Worm (Caenorhabditis elegans): ENCODE data around the gene T28H10.1.

The T28H10.1 gene

ce11 chrV:12526758-12527157, 23.2 kb downstream of the T28H10.1 start, which contains the start of gene F45D3.1:
Gene F45D3.1, plus strand, starts transcription at chrV:12527058.
- TF ChIP-seq ztf-29 (GFP tag; IDR thresholded peaks at IDR 0.05), result no peak
- no peak for TF ChIP-seq cog-1 (tag; optimal IDR thresholded peaks at IDR 0.05)
- TF ChIP-seq klf-2 (GFP tag; conservative IDR thresholded peaks at IDR 0.05), result no peak
- TF ChIP-seq flt-1 (GFP tag; IDR thresholded peaks at IDR 0.05), result no peak
- no peak for TF ChIP-seq med-1 (GFP tag; optimal IDR thresholded peaks at IDR 0.05; ENCODE audit: insufficient read depth)
- TF ChIP-seq ztf-23 (GFP tag; IDR thresholded peaks at IDR 0.05), result no peak
- no peak for TF ChIP-seq tab-1 (GFP tag; IDR thresholded peaks at IDR 0.05)
- no peak for TF ChIP-seq T22C8.4 (GFP tag; IDR thresholded peaks at IDR 0.05)
- TF ChIP-seq ref-1 (GFP tag; conservative IDR thresholded peaks at IDR 0.05), result no peak

DNA sequence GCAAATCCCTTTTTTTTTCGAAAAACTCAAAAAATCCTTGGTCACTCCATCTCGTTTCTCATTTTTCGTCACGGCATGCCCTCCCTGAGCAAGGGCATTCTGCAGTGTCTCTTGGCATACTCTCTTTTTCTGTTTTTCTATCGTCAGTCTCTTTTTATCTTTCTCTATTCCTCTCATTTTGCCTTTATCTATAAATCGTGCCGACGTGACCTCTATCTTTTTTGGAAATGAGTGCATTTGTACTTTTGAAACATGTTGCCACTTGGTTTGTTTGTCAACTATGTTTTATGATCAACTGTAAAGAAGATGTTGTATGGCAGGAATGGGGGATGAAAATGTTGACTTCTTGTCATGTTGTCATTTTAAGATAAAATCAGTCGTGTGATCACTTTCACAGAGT, 25.3 kb downstream of the T28H10.1 start:
- no peak for TF ChIP-seq flt-1 (GFP tag; IDR thresholded peaks at IDR 0.05)
- TF ChIP-seq cog-1 (tag; optimal IDR thresholded peaks at IDR 0.05), result no peak
- TF ChIP-seq tab-1 (GFP tag; IDR thresholded peaks at IDR 0.05), result no peak
- no peak for TF ChIP-seq T22C8.4 (GFP tag; IDR thresholded peaks at IDR 0.05)
- TF ChIP-seq klf-2 (GFP tag; conservative IDR thresholded peaks at IDR 0.05), result no peak
- no peak for TF ChIP-seq ztf-23 (GFP tag; IDR thresholded peaks at IDR 0.05)
- TF ChIP-seq ref-1 (GFP tag; conservative IDR thresholded peaks at IDR 0.05), result no peak
- TF ChIP-seq ztf-29 (GFP tag; IDR thresholded peaks at IDR 0.05), result no peak
- no peak for TF ChIP-seq med-1 (GFP tag; optimal IDR thresholded peaks at IDR 0.05; ENCODE audit: insufficient read depth)

DNA sequence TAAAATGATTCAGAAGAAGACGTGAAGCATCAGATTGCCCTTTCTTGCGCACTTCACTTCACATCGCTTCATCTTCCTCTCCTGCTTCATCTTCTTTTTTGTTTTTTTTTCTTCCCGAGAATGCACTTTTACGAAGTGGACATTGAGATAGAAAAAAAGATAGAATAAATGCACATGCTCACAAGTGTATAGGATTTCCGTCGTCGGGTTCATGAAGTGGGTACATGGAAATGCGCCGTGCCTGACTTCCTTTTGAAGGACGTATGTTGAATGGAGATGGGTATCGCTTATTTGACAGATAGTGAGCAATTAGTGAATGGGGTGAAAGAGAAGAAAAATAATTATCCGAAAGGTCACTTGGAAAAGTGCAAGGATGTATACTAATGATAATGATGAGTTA, 26.5 kb downstream of the T28H10.1 start:
- no peak for TF ChIP-seq ref-1 (GFP tag; conservative IDR thresholded peaks at IDR 0.05)

DNA sequence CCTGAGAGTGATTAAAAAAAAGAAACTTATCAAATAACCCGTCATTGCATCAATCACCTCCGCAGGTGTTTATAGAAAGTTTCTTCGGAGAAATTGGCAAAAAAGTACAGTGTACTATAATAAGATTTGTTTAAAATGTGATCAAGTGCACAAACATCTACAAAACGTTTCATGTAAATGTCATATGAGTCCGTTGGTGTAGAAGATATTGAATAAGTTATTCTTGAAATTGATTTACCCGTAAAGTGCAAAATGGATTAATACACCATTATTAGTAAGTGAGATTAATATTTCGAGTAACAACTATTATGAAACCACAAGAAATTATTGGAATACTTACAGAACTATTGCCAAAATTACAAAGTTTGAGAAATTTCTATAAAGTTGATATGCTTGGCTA, 27.5 kb downstream of the T28H10.1 start:
- TF ChIP-seq ref-1 (GFP tag; conservative IDR thresholded peaks at IDR 0.05), result no peak
- no peak for TF ChIP-seq cog-1 (tag; optimal IDR thresholded peaks at IDR 0.05)
- no peak for TF ChIP-seq ztf-23 (GFP tag; IDR thresholded peaks at IDR 0.05)
- no peak for TF ChIP-seq flt-1 (GFP tag; IDR thresholded peaks at IDR 0.05)
- TF ChIP-seq ztf-29 (GFP tag; IDR thresholded peaks at IDR 0.05), result no peak
- TF ChIP-seq med-1 (GFP tag; optimal IDR thresholded peaks at IDR 0.05; ENCODE audit: insufficient read depth), result no peak
- no peak for TF ChIP-seq tab-1 (GFP tag; IDR thresholded peaks at IDR 0.05)
- TF ChIP-seq klf-2 (GFP tag; conservative IDR thresholded peaks at IDR 0.05), result no peak
- no peak for TF ChIP-seq T22C8.4 (GFP tag; IDR thresholded peaks at IDR 0.05)

- TF ChIP-seq ztf-23 (GFP tag; IDR thresholded peaks at IDR 0.05), result no peak
- no peak for TF ChIP-seq med-1 (GFP tag; optimal IDR thresholded peaks at IDR 0.05; ENCODE audit: insufficient read depth)
- no peak for TF ChIP-seq tab-1 (GFP tag; IDR thresholded peaks at IDR 0.05)
- TF ChIP-seq ztf-29 (GFP tag; IDR thresholded peaks at IDR 0.05), result no peak
- TF ChIP-seq klf-2 (GFP tag; conservative IDR thresholded peaks at IDR 0.05), result no peak
- TF ChIP-seq cog-1 (tag; optimal IDR thresholded peaks at IDR 0.05), result no peak
- TF ChIP-seq ref-1 (GFP tag; conservative IDR thresholded peaks at IDR 0.05), result no peak
- TF ChIP-seq T22C8.4 (GFP tag; IDR thresholded peaks at IDR 0.05), result no peak
- no peak for TF ChIP-seq flt-1 (GFP tag; IDR thresholded peaks at IDR 0.05)
Observed at ce11 chrV:12532369-12532768, 28.8 kb downstream of the T28H10.1 start.

- TF ChIP-seq flt-1 (GFP tag; IDR thresholded peaks at IDR 0.05) (no peak), tab-1 (GFP tag; IDR thresholded peaks at IDR 0.05) (no peak), cog-1 (tag; optimal IDR thresholded peaks at IDR 0.05) (no peak), T22C8.4 (GFP tag; IDR thresholded peaks at IDR 0.05) (no peak), ztf-29 (GFP tag; IDR thresholded peaks at IDR 0.05) (no peak), med-1 (GFP tag; optimal IDR thresholded peaks at IDR 0.05; ENCODE audit: insufficient read depth) (no peak), ref-1 (GFP tag; conservative IDR thresholded peaks at IDR 0.05) (no peak), klf-2 (GFP tag; conservative IDR thresholded peaks at IDR 0.05) (no peak)
Observed at ce11 chrV:12533635-12534150, 30.1 kb downstream of the T28H10.1 start.

DNA sequence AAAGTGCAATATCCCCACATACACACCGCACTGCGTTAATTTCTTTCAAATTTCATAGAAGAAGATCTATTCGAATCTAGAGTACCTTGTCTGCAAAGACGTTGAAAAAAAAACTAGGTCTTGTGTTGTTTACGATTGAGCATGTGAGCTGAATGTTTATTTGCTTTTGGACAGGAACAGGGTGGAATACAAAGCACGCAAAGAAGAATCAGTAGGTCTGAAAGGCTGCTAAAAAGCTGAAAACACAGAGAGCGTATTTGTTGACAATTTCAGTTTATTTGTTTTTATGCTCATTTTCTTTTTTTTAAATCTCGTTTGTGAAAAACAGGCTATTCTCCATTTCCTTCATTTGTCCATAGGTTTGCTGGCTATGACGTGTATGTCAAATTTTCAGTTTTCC, 31.3 kb downstream of the T28H10.1 start:
- TF ChIP-seq T22C8.4 (GFP tag; IDR thresholded peaks at IDR 0.05) (no peak), ztf-23 (GFP tag; IDR thresholded peaks at IDR 0.05) (no peak), cog-1 (tag; optimal IDR thresholded peaks at IDR 0.05) (no peak), med-1 (GFP tag; optimal IDR thresholded peaks at IDR 0.05; ENCODE audit: insufficient read depth) (no peak), ztf-29 (GFP tag; IDR thresholded peaks at IDR 0.05) (no peak), flt-1 (GFP tag; IDR thresholded peaks at IDR 0.05) (no peak), tab-1 (GFP tag; IDR thresholded peaks at IDR 0.05) (no peak), klf-2 (GFP tag; conservative IDR thresholded peaks at IDR 0.05) (no peak), ref-1 (GFP tag; conservative IDR thresholded peaks at IDR 0.05) (no peak)

DNA sequence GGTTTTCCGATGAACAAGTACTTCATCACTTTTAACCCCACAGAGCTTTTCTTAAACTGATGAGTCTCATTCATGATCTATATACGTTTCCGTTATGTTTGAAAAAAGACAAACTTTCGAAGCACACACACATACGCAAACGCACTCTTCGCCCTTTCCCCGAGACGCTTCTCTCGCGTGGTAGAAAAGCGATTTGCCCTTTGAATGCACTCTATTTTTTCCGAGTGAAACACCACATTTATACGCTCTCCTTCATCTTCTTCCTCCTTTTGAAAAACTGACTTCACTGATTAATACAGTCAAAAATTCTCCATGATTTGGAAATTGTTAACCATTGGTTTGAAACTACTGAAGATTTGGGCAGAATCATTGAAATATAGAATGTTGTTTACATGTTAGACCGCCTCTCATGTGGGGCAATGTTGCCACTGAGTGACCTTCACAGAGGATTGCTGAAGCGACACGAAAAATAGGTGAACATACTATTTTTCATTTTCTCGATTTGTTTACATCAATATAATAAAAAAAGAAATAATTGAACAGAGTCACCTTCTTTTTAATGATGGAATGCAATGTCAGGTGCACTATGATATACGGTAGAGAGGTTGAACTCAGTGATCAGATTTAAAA, 32.9 kb downstream of the T28H10.1 start:
- no peak for TF ChIP-seq flt-1 (GFP tag; IDR thresholded peaks at IDR 0.05)
- TF ChIP-seq ztf-23 (GFP tag; IDR thresholded peaks at IDR 0.05), result no peak
- no peak for TF ChIP-seq med-1 (GFP tag; optimal IDR thresholded peaks at IDR 0.05; ENCODE audit: insufficient read depth)
- TF ChIP-seq cog-1 (tag; optimal IDR thresholded peaks at IDR 0.05), result no peak
- no peak for TF ChIP-seq tab-1 (GFP tag; IDR thresholded peaks at IDR 0.05)
- TF ChIP-seq klf-2 (GFP tag; conservative IDR thresholded peaks at IDR 0.05), result no peak
- TF ChIP-seq T22C8.4 (GFP tag; IDR thresholded peaks at IDR 0.05), result no peak
- TF ChIP-seq ref-1 (GFP tag; conservative IDR thresholded peaks at IDR 0.05), result no peak

ce11 chrV:12537505-12537904, 33.9 kb downstream of the T28H10.1 start:
- TF ChIP-seq ztf-29 (GFP tag; IDR thresholded peaks at IDR 0.05) (no peak), cog-1 (tag; optimal IDR thresholded peaks at IDR 0.05) (no peak), flt-1 (GFP tag; IDR thresholded peaks at IDR 0.05) (no peak), T22C8.4 (GFP tag; IDR thresholded peaks at IDR 0.05) (no peak), ztf-23 (GFP tag; IDR thresholded peaks at IDR 0.05) (no peak), med-1 (GFP tag; optimal IDR thresholded peaks at IDR 0.05; ENCODE audit: insufficient read depth) (no peak), ref-1 (GFP tag; conservative IDR thresholded peaks at IDR 0.05) (no peak), klf-2 (GFP tag; conservative IDR thresholded peaks at IDR 0.05) (no peak), tab-1 (GFP tag; IDR thresholded peaks at IDR 0.05) (no peak)
